Fruit fly (Drosophila melanogaster): Measurements from ENCODE around the gene indra.

Gene indra

dm6 chr3L:1376014-1376745 lies 34.0 kb upstream of the indra start (continued):
- no peak for TF ChIP-seq lbe (GFP tag; optimal IDR thresholded peaks at IDR 0.05)
- no peak for TF ChIP-seq Kr (GFP tag; optimal IDR thresholded peaks at IDR 0.05)
- TF ChIP-seq bbx (GFP tag; IDR thresholded peaks at IDR 0.05; ENCODE audit: partially characterized antibody) = peak; percentile 50; the same call in 1 of the 2 replicates
- TF ChIP-seq CG6654 (GFP tag; optimal IDR thresholded peaks at IDR 0.05) = no peak
- no peak for TF ChIP-seq dan (GFP tag; IDR thresholded peaks at IDR 0.05)
- no peak for TF ChIP-seq Hey (tag; optimal IDR thresholded peaks at IDR 0.05)
- no peak for TF ChIP-seq Usf (GFP tag; optimal IDR thresholded peaks at IDR 0.05)
- peak; percentile 78 for TF ChIP-seq Sox102F (GFP tag; optimal IDR thresholded peaks at IDR 0.05)
- no peak for TF ChIP-seq ranshi (GFP tag; IDR thresholded peaks at IDR 0.05)
- TF ChIP-seq HLH54F (GFP tag; optimal IDR thresholded peaks at IDR 0.05) = no peak
- TF ChIP-seq cwo (GFP tag; optimal IDR thresholded peaks at IDR 0.05) = no peak
- TF ChIP-seq CG42726 (GFP tag; IDR thresholded peaks at IDR 0.05; ENCODE audit: partially characterized antibody) = no peak
- peak; percentile 22 for TF ChIP-seq CG6254 (GFP tag; optimal IDR thresholded peaks at IDR 0.05)
- no peak for TF ChIP-seq Doc2 (GFP tag; IDR thresholded peaks at IDR 0.05)
- TF ChIP-seq CG9876 (GFP tag; optimal IDR thresholded peaks at IDR 0.05) = no peak
- TF ChIP-seq br (optimal IDR thresholded peaks at IDR 0.05) = no peak
- no peak for TF ChIP-seq Myb (GFP tag; optimal IDR thresholded peaks at IDR 0.05)
- peak; percentile 68 for TF ChIP-seq CG1603 (tag; optimal IDR thresholded peaks at IDR 0.05)
- TF ChIP-seq insv (GFP tag; optimal IDR thresholded peaks at IDR 0.05) = no peak
- TF ChIP-seq rib (GFP tag; IDR thresholded peaks at IDR 0.05) = no peak
- peak; percentile 23 for TF ChIP-seq CG10462 (GFP tag; optimal IDR thresholded peaks at IDR 0.05)
- TF ChIP-seq Mes4 (GFP tag; optimal IDR thresholded peaks at IDR 0.05) = no peak
- TF ChIP-seq CG3838 (GFP tag; optimal IDR thresholded peaks at IDR 0.05) = no peak
- no peak for TF ChIP-seq gro (GFP tag; optimal IDR thresholded peaks at IDR 0.05)
- peak; percentile 82 for TF ChIP-seq sna (GFP tag; IDR thresholded peaks at IDR 0.05; ENCODE audit: partially characterized antibody)
- TF ChIP-seq ssp (GFP tag; IDR thresholded peaks at IDR 0.05) = peak; percentile 43; the same call in 1 of the 2 replicates
- TF ChIP-seq ems (GFP tag; optimal IDR thresholded peaks at IDR 0.05) = no peak
- peak; percentile 78 for TF ChIP-seq row (GFP tag; IDR thresholded peaks at IDR 0.05)
- peak; percentile 54; the same call in 1 of the 2 replicates for TF ChIP-seq esg (GFP tag; conservative IDR thresholded peaks at IDR 0.05)
- TF ChIP-seq CG1832 (GFP tag; optimal IDR thresholded peaks at IDR 0.05) = no peak
- TF ChIP-seq schlank (tag; optimal IDR thresholded peaks at IDR 0.05) = no peak
- TF ChIP-seq CG5180 (GFP tag; optimal IDR thresholded peaks at IDR 0.05) = no peak
- TF ChIP-seq Dek (tag; optimal IDR thresholded peaks at IDR 0.05) = no peak
- TF ChIP-seq CG2889 (GFP tag; IDR thresholded peaks at IDR 0.05) = no peak
- TF ChIP-seq bigmax (GFP tag; optimal IDR thresholded peaks at IDR 0.05) = no peak
- TF ChIP-seq pzg (GFP tag; optimal IDR thresholded peaks at IDR 0.05) = no peak
- no peak for TF ChIP-seq ro (GFP tag; IDR thresholded peaks at IDR 0.05)
- TF ChIP-seq Vsx1 (GFP tag; optimal IDR thresholded peaks at IDR 0.05) = no peak
- no peak for TF ChIP-seq CG11723 (GFP tag; optimal IDR thresholded peaks at IDR 0.05)
- TF ChIP-seq btn (GFP tag; optimal IDR thresholded peaks at IDR 0.05) = peak; percentile 12
- TF ChIP-seq CG3163 (GFP tag; optimal IDR thresholded peaks at IDR 0.05) = no peak
- TF ChIP-seq CG18619 (GFP tag; optimal IDR thresholded peaks at IDR 0.05) = peak; percentile 10
- peak; percentile 25 for TF ChIP-seq lilli (GFP tag; optimal IDR thresholded peaks at IDR 0.05)
- no peak for TF ChIP-seq CG11696 (GFP tag; IDR thresholded peaks at IDR 0.05)
- TF ChIP-seq CG3407 (GFP tag; optimal IDR thresholded peaks at IDR 0.05) = peak; percentile 46
- peak; percentile 9 for TF ChIP-seq trh (GFP tag; optimal IDR thresholded peaks at IDR 0.05)
- no peak for TF ChIP-seq BtbVII (GFP tag; optimal IDR thresholded peaks at IDR 0.05)
- TF ChIP-seq CG2116 (GFP tag; optimal IDR thresholded peaks at IDR 0.05) = no peak
- no peak for TF ChIP-seq p53 (GFP tag; optimal IDR thresholded peaks at IDR 0.05)
- peak; percentile 54; the same call in 2 of the 3 replicates for TF ChIP-seq CG17361 (GFP tag; IDR thresholded peaks at IDR 0.05)

Measured in whole organism, embryonic.